Worm (Caenorhabditis elegans) whole organism, L2 larva: Measurements from ENCODE around the gene cyp-29A2.

Experiments
- C34F6.9 ChIP-seq: fragments of 150-350 bp; optimal IDR thresholded peaks from 2 replicates; lab custom pipeline; 2014; ENCODE audit warnings: missing biosample characterization, missing genetic modification characterization
- F13H6.1 ChIP-seq: sonication (generic microtip); optimal IDR thresholded peaks from 2 replicates; lab custom pipeline; 2016; ENCODE audit warnings: missing genetic modification characterization, missing compliant biosample characterization
- R02D3.7 ChIP-seq: fragments of 150-350 bp; optimal IDR thresholded peaks from 2 replicates; lab custom pipeline; 2014; ENCODE audit warnings: missing biosample characterization, missing genetic modification characterization
- Y55F3AM.14 ChIP-seq: fragments of 200-800 bp; sonication (Bioruptor generic); optimal IDR thresholded peaks from 2 replicates; lab custom pipeline; 2018; ENCODE audit warnings: mild to moderate bottlenecking, missing genetic modification characterization, missing compliant biosample characterization
- ZK546.5 ChIP-seq: sonication (generic microtip); optimal IDR thresholded peaks from 2 replicates; lab custom pipeline; 2017; ENCODE audit warnings: missing biosample characterization, missing genetic modification characterization
- aly-2 ChIP-seq: fragments of 150-350 bp; optimal IDR thresholded peaks from 2 replicates; lab custom pipeline; 2014; ENCODE audit warnings: missing biosample characterization, missing genetic modification characterization
- blmp-1 ChIP-seq: sonication (generic microtip); optimal IDR thresholded peaks from 2 replicates; lab custom pipeline; 2017; ENCODE audit warnings: missing genetic modification characterization, mild to moderate bottlenecking, missing compliant biosample characterization, antibody characterized with exemption, moderate library complexity; ENCODE audit not compliant: insufficient read depth
- ceh-16 ChIP-seq: fragments of 150-350 bp; optimal IDR thresholded peaks from 2 replicates; lab custom pipeline; 2014; ENCODE audit warnings: missing biosample characterization, missing genetic modification characterization
- egl-27 ChIP-seq: sonication (generic microtip); optimal IDR thresholded peaks from 3 replicates; lab custom pipeline; 2017; ENCODE audit warnings: missing biosample characterization, missing genetic modification reagents, missing genetic modification characterization
- elt-1 ChIP-seq: fragments of 150-350 bp; optimal IDR thresholded peaks from 2 replicates; lab custom pipeline; 2014; ENCODE audit warnings: missing biosample characterization, missing genetic modification characterization
- elt-3 ChIP-seq: sonication (generic microtip); optimal IDR thresholded peaks from 2 replicates; lab custom pipeline; 2017; ENCODE audit warnings: missing biosample characterization, missing genetic modification characterization
- gmeb-1 ChIP-seq: fragments of 150-350 bp; optimal IDR thresholded peaks from 2 replicates; lab custom pipeline; 2014; ENCODE audit warnings: missing biosample characterization, missing genetic modification characterization
- lin-11 ChIP-seq: fragments of 150-350 bp; sonication (generic microtip); optimal IDR thresholded peaks from 2 replicates; lab custom pipeline; 2014; ENCODE audit warnings: missing biosample characterization, missing genetic modification characterization, inconsistent platforms, mixed read lengths
- lin-39 ChIP-seq: fragments of 150-350 bp; optimal IDR thresholded peaks from 2 replicates; lab custom pipeline; 2014; ENCODE audit warnings: missing biosample characterization, missing genetic modification reagents, missing genetic modification characterization
- lsy-2 ChIP-seq, 2 experiments: fragments of 150-350 bp in 1 of 2; sonication (generic microtip) in 1 of 2; optimal IDR thresholded peaks; 2 replicates each; lab custom pipeline; 2014 to 2017; ENCODE audit warnings: missing biosample characterization in 2 of 2, missing genetic modification characterization in 2 of 2
- mab-5 ChIP-seq: fragments of 150-350 bp; optimal IDR thresholded peaks from 2 replicates; lab custom pipeline; 2014; ENCODE audit warnings: missing biosample characterization, missing genetic modification characterization
- mdl-1 ChIP-seq, 2 experiments: fragments of 150-350 bp in 1 of 2; sonication (generic microtip) in 1 of 2; optimal IDR thresholded peaks; 2 replicates each; lab custom pipeline; 2017; ENCODE audit warnings: missing biosample characterization in 2 of 2, missing genetic modification characterization in 2 of 2
- nhr-237 ChIP-seq: fragments of 150-350 bp; optimal IDR thresholded peaks from 2 replicates; lab custom pipeline; 2014; ENCODE audit warnings: missing biosample characterization, missing genetic modification characterization
- nhr-6 ChIP-seq: fragments of 150-350 bp; optimal IDR thresholded peaks from 2 replicates; lab custom pipeline; 2014; ENCODE audit warnings: missing biosample characterization, missing genetic modification characterization
- peb-1 ChIP-seq: fragments of 150-350 bp; optimal IDR thresholded peaks from 2 replicates; lab custom pipeline; 2014; ENCODE audit warnings: missing biosample characterization, missing genetic modification characterization
- skn-1 ChIP-seq: sonication (generic microtip); optimal IDR thresholded peaks from 2 replicates; lab custom pipeline; 2017; ENCODE audit warnings: missing biosample characterization, missing genetic modification characterization
- sma-9 ChIP-seq, 2 experiments: fragments of 150-350 bp in 1 of 2; sonication (generic microtip) in 1 of 2; optimal IDR thresholded peaks; 2 replicates each; lab custom pipeline; 2014 to 2016; ENCODE audit warnings: missing genetic modification characterization in 2 of 2, mild to moderate bottlenecking in 1 of 2, missing biosample characterization in 1 of 2, missing compliant biosample characterization in 1 of 2, missing genetic modification reagents in 1 of 2, moderate library complexity in 1 of 2
- snpc-4 ChIP-seq: fragments of 150-350 bp; optimal IDR thresholded peaks from 2 replicates; lab custom pipeline; 2014; ENCODE audit warnings: missing biosample characterization, missing genetic modification characterization
- unc-39 ChIP-seq: fragments of 150-350 bp; optimal IDR thresholded peaks from 2 replicates; lab custom pipeline; 2014; ENCODE audit warnings: missing biosample characterization, missing genetic modification characterization
- unc-62 ChIP-seq: fragments of 150-350 bp; optimal IDR thresholded peaks from 2 replicates; lab custom pipeline; 2014; ENCODE audit warnings: missing biosample characterization, missing genetic modification reagents, missing genetic modification characterization
- zag-1 ChIP-seq: fragments of 150-350 bp; optimal IDR thresholded peaks from 2 replicates; lab custom pipeline; 2014; ENCODE audit warnings: missing biosample characterization, missing genetic modification characterization
- ztf-1 ChIP-seq: fragments of 200-800 bp; sonication (Bioruptor generic); conservative IDR thresholded peaks from 2 replicates; pipeline ENCODE4 v1.3.6; 2022; ENCODE audit warnings: missing genetic modification characterization, missing compliant biosample characterization
- ztf-11 ChIP-seq: sonication (generic microtip); optimal IDR thresholded peaks from 2 replicates; lab custom pipeline; 2017; ENCODE audit warnings: missing biosample characterization, missing genetic modification characterization

The cyp-29A2 gene

ce11 chrV:11239187-11239725 lies 21.9 kb downstream of the cyp-29A2 start, which contains the start of the genes dvc-1 and ima-1 (continued):
- TF ChIP-seq mab-5 (no peak), egl-27 (tag; lab: Kevin White, UChicago) (no peak), R02D3.7 (tag; lab: Kevin White, UChicago) (peak; percentile 89), unc-62 (no peak), elt-3 (tag; lab: Kevin White, UChicago) (no peak), sma-9 (GFP tag; optimal IDR thresholded peaks at IDR 0.05; lab: Kevin White, UChicago) (peak; percentile 32), sma-9 (tag; optimal IDR thresholded peaks at IDR 0.05; lab: Kevin White, UChicago) (no peak), snpc-4 (tag; lab: Kevin White, UChicago) (no peak), nhr-6 (no peak), ceh-16 (tag; lab: Kevin White, UChicago) (no peak), lsy-2 (tag; optimal IDR thresholded peaks at IDR 0.05; lab: Kevin White, UChicago) (peak; percentile 25 to 73), F13H6.1 (tag; lab: Kevin White, UChicago) (peak; percentile 59), skn-1 (no peak)

- TF ChIP-seq F13H6.1 (tag; lab: Kevin White, UChicago) (no peak), mdl-1 (tag; optimal IDR thresholded peaks at IDR 0.05; lab: Kevin White, UChicago) (no peak)
- TF ChIP-seq, all 48 proteins: peak for 0
Measured at ce11 chrV:11241580-11241979, 24.2 kb downstream of the cyp-29A2 start, which contains the start of gene pgap-1. pgap-1 (plus strand) TSS chrV:11241880.

ce11 chrV:11244539-11244938 lies 27.2 kb downstream of the cyp-29A2 start, which contains the start of gene mxl-1:
mxl-1 (plus strand) TSS chrV:11244839.
- TF ChIP-seq lin-11 (tag; lab: Kevin White, UChicago) (no peak), aly-2 (tag; lab: Kevin White, UChicago) (no peak), Y55F3AM.14 (GFP tag; lab: Kevin White, UChicago) (no peak), elt-1 (no peak), ZK546.5 (tag; lab: Kevin White, UChicago) (no peak), F13H6.1 (tag; lab: Kevin White, UChicago) (no peak), unc-39 (tag; lab: Kevin White, UChicago) (no peak), nhr-6 (no peak), blmp-1 (tag; lab: Kevin White, UChicago) (no peak), nhr-237 (tag; lab: Kevin White, UChicago) (no peak)

- TF ChIP-seq elt-1 (no peak), nhr-237 (tag; lab: Kevin White, UChicago) (no peak), zag-1 (no peak), skn-1 (no peak), ztf-11 (tag; lab: Kevin White, UChicago) (no peak)
Measured at ce11 chrV:11245029-11245428, 27.6 kb downstream of the cyp-29A2 start.

- TF ChIP-seq lin-39 (tag; lab: Kevin White, UChicago) (no peak), aly-2 (tag; lab: Kevin White, UChicago) (no peak), elt-1 (no peak), gmeb-1 (tag; lab: Kevin White, UChicago) (no peak), blmp-1 (tag; lab: Kevin White, UChicago) (no peak), elt-3 (tag; lab: Kevin White, UChicago) (no peak), ztf-1 (GFP tag; lab: Robert Waterston, UW) (no peak), mab-5 (no peak), unc-39 (tag; lab: Kevin White, UChicago) (no peak), ceh-16 (tag; lab: Kevin White, UChicago) (no peak), nhr-237 (tag; lab: Kevin White, UChicago) (no peak), egl-27 (tag; lab: Kevin White, UChicago) (no peak), zag-1 (no peak), ztf-11 (tag; lab: Kevin White, UChicago) (no peak), ZK546.5 (tag; lab: Kevin White, UChicago) (no peak), C34F6.9 (tag; lab: Kevin White, UChicago) (no peak), peb-1 (tag; lab: Kevin White, UChicago) (no peak), skn-1 (no peak), nhr-6 (no peak), Y55F3AM.14 (GFP tag; lab: Kevin White, UChicago) (no peak)
Measured at ce11 chrV:11247846-11248245, 30.5 kb downstream of the cyp-29A2 start, which contains the start of gene mam-4. mam-4 (plus strand) TSS chrV:11248146.

ce11 chrV:11250735-11251134 lies 33.4 kb downstream of the cyp-29A2 start, which contains the start of gene T19B10.12:
T19B10.12 (plus strand) TSS chrV:11251035.
- no peak for TF ChIP-seq peb-1 (tag; lab: Kevin White, UChicago)
